Fruit fly (Drosophila melanogaster): Measurements from ENCODE around the gene CG42659.
A peak's percentile ranks its signal among the peaks of the same experiment; 100 is the strongest.

Gene CG42659

dm6 chr2L:18007635-18008034 is 475 bp downstream of the CG42659 start, which contains the start of the genes CG42634 and CG42635:
Gene CG42634, plus strand, starts transcription at chr2L:18007935.
Gene CG42635, plus strand, starts transcription at chr2L:18007935.
- TF ChIP-seq cad (GFP tag; optimal IDR thresholded peaks at IDR 0.05) (no peak), CG30403 (GFP tag; optimal IDR thresholded peaks at IDR 0.05) (no peak), CG10147 (GFP tag; optimal IDR thresholded peaks at IDR 0.05) (no peak), zf30C (GFP tag; optimal IDR thresholded peaks at IDR 0.05) (no peak), CG18011 (GFP tag; optimal IDR thresholded peaks at IDR 0.05) (no peak), ab (GFP tag; optimal IDR thresholded peaks at IDR 0.05) (no peak), Camta (GFP tag; optimal IDR thresholded peaks at IDR 0.05) (no peak)

dm6 chr2L:18008653-18009052 is 1.5 kb downstream of the CG42659 start, which contains the start of gene CG31740:
Gene CG31740, plus strand, starts transcription at chr2L:18008953.
- TF ChIP-seq Aef1 (GFP tag; IDR thresholded peaks at IDR 0.05) (no peak), CG7786 (GFP tag; optimal IDR thresholded peaks at IDR 0.05) (no peak), Dip3 (GFP tag; optimal IDR thresholded peaks at IDR 0.05) (no peak), scrt (GFP tag; optimal IDR thresholded peaks at IDR 0.05) (no peak), fd96Cb (tag; optimal IDR thresholded peaks at IDR 0.05) (no peak), sqz (GFP tag; optimal IDR thresholded peaks at IDR 0.05) (no peak), btn (GFP tag; optimal IDR thresholded peaks at IDR 0.05) (no peak), Scr (GFP tag; IDR thresholded peaks at IDR 0.05; ENCODE audit: partially characterized antibody) (no peak), CG17829 (tag; optimal IDR thresholded peaks at IDR 0.05) (no peak), Mrtf (GFP tag; IDR thresholded peaks at IDR 0.05) (no peak), danr (GFP tag; IDR thresholded peaks at IDR 0.05) (no peak), Adf1 (GFP tag; IDR thresholded peaks at IDR 0.05) (no peak), ham (GFP tag; IDR thresholded peaks at IDR 0.05) (no peak), pzg (GFP tag; optimal IDR thresholded peaks at IDR 0.05) (no peak), CG7357 (GFP tag; IDR thresholded peaks at IDR 0.05) (no peak)

dm6 chr2L:18009672-18010071 is 2.5 kb downstream of the CG42659 start:
- TF ChIP-seq CG5180 (GFP tag; optimal IDR thresholded peaks at IDR 0.05) (peak; percentile 96), caup (GFP tag; optimal IDR thresholded peaks at IDR 0.05; ENCODE audit: severe bottlenecking) (no peak), ewg (GFP tag; optimal IDR thresholded peaks at IDR 0.05) (peak; percentile 83)

dm6 chr2L:18011375-18011774 is 4.2 kb downstream of the CG42659 start, which contains the start of gene elfless:
Gene elfless, minus strand, starts transcription at chr2L:18011475.
- TF ChIP-seq rib (GFP tag; IDR thresholded peaks at IDR 0.05) (no peak), psq (GFP tag; optimal IDR thresholded peaks at IDR 0.05) (no peak), CG8281 (tag; optimal IDR thresholded peaks at IDR 0.05) (no peak), CG10267 (tag; optimal IDR thresholded peaks at IDR 0.05) (no peak), CG17612 (GFP tag; IDR thresholded peaks at IDR 0.05) (no peak), oc (tag; optimal IDR thresholded peaks at IDR 0.05) (no peak), Ptx1 (GFP tag; IDR thresholded peaks at IDR 0.05) (no peak), Trl (optimal IDR thresholded peaks at IDR 0.05) (no peak), Trl (GFP tag; optimal IDR thresholded peaks at IDR 0.05) (no peak), CG7786 (GFP tag; optimal IDR thresholded peaks at IDR 0.05) (no peak), hbn (GFP tag; IDR thresholded peaks at IDR 0.05; ENCODE audit: partially characterized antibody) (no peak), Bteb2 (GFP tag; optimal IDR thresholded peaks at IDR 0.05) (no peak), Dfd (GFP tag; optimal IDR thresholded peaks at IDR 0.05) (no peak), Gug (GFP tag; IDR thresholded peaks at IDR 0.05) (no peak), CG5245 (GFP tag; optimal IDR thresholded peaks at IDR 0.05) (no peak), CG10431 (GFP tag; optimal IDR thresholded peaks at IDR 0.05) (no peak)
